Worm (Caenorhabditis elegans): ENCODE measurements around the gene sri-30.

sri-30 gene

DNA sequence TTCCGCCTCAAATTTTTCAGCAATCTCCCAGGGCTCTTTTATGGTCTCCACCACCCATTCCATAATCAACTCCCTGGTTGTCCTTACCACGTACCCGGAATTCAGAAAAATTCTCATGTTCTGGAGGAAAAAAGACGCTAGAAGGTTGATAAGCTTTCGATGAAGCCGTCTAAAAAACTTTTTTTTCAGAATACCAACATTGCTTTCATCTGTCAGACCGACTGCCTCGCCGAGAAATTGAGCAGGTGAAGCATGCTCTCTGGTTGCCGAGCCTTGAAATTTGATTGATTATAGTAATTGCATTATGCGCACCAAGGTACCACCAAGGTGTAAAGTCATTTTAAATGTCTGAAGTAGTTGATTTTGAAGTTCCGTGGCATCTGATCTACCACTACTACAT lies at the start of gene sri-30:
TSS of gene sri-30 (plus strand) at position 301 of the 400 bp plus-strand sequence.
- no peak for TF ChIP-seq egl-27 (tag; optimal IDR thresholded peaks at IDR 0.05)
- no peak for TF ChIP-seq snu-23 (GFP tag; optimal IDR thresholded peaks at IDR 0.05)
- no peak for TF ChIP-seq nhr-90 (tag; optimal IDR thresholded peaks at IDR 0.05; ENCODE audit: poor library complexity)
- no peak for TF ChIP-seq nhr-237 (tag; optimal IDR thresholded peaks at IDR 0.05)
- no peak for TF ChIP-seq lin-13 (GFP tag; optimal IDR thresholded peaks at IDR 0.05)
- TF ChIP-seq efl-3 (GFP tag; optimal IDR thresholded peaks at IDR 0.05): no peak
- no peak for TF ChIP-seq sup-37 (GFP tag; optimal IDR thresholded peaks at IDR 0.05)
- no peak for TF ChIP-seq nhr-28 (tag; optimal IDR thresholded peaks at IDR 0.05)

DNA sequence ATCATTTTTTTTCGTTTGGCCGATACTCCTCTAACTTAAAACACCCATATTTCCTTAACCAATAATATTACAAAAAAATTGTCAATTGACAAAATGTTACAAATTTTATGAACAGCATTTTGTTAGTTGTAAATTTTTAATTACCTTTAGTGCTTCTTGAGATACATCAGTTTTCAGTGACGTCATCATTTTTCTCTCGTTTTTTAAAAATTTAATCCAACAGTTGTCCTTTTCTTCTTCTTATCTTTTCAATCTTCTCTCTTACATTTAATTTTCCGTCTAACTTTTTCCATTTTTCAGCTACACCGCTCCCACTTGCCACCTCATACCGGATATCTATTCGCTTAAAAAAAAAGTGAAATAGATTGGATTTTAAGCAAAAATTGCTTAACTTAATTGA lies 49.3 kb upstream of the sri-30 start, which contains the start of gene lido-8:
TSS of gene lido-8 (plus strand) at position 301 of the 400 bp plus-strand sequence.
- TF ChIP-seq pqm-1 (tag; optimal IDR thresholded peaks at IDR 0.05) (no peak), zip-4 (GFP tag; optimal IDR thresholded peaks at IDR 0.05) (no peak), ceh-90 (tag; optimal IDR thresholded peaks at IDR 0.05) (no peak), lin-14 (GFP tag; optimal IDR thresholded peaks at IDR 0.05) (no peak), egl-13 (tag; optimal IDR thresholded peaks at IDR 0.05) (no peak), F16B12.6 (tag; optimal IDR thresholded peaks at IDR 0.05) (no peak), tlp-1 (tag; optimal IDR thresholded peaks at IDR 0.05) (no peak), ceh-82 (tag; optimal IDR thresholded peaks at IDR 0.05) (no peak), nhr-11 (tag; optimal IDR thresholded peaks at IDR 0.05) (no peak), snu-23 (GFP tag; optimal IDR thresholded peaks at IDR 0.05) (no peak)

DNA sequence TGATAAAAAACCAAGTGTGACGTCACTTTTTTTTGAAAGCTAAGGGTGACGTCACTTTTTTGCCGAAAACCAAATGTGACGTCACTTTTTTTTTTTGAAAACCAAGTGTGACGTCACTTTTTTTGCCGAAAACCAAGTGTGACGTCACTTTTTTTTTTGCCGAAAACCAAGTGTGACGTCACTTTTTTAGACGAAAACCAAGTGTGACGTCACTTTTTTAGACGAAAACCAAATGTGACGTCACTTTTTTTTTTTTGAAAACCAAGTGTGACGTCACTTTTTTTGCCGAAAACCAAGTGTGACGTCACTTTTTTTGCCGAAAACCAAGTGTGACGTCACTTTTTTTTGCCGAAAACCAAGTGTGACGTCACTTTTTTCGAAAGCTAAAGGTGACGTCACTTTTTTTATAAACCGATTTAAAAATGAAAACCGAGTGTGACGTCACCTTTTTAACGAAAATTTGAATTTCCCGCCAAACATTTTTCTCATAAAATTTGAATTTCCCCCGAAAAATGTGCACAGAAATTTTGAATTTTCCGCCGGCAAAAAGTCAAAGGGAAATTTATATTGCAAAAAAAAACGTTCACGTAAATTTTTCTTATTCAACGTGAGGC lies 48.0 kb upstream of the sri-30 start:
- TF ChIP-seq swsn-7 (tag; optimal IDR thresholded peaks at IDR 0.05) (no peak), mef-2 (tag; optimal IDR thresholded peaks at IDR 0.05) (no peak), lin-14 (GFP tag; optimal IDR thresholded peaks at IDR 0.05) (no peak), ceh-8 (GFP tag; optimal IDR thresholded peaks at IDR 0.05) (no peak), rnt-1 (tag; optimal IDR thresholded peaks at IDR 0.05) (no peak), elt-2 (tag; optimal IDR thresholded peaks at IDR 0.05) (no peak), pax-3 (tag; optimal IDR thresholded peaks at IDR 0.05) (no peak), fkh-10 (GFP tag; optimal IDR thresholded peaks at IDR 0.05) (no peak), blmp-1 (tag; optimal IDR thresholded peaks at IDR 0.05) (no peak), snpc-4 (tag; optimal IDR thresholded peaks at IDR 0.05) (no peak), elt-3 (tag; optimal IDR thresholded peaks at IDR 0.05) (no peak), unc-98 (GFP tag; IDR thresholded peaks at IDR 0.05) (no peak), nhr-19 (GFP tag; conservative IDR thresholded peaks at IDR 0.05) (no peak), jun-1 (tag; optimal IDR thresholded peaks at IDR 0.05) (no peak), tbx-2 (tag; optimal IDR thresholded peaks at IDR 0.05) (no peak), mab-9 (GFP tag; IDR thresholded peaks at IDR 0.05) (no peak)

DNA sequence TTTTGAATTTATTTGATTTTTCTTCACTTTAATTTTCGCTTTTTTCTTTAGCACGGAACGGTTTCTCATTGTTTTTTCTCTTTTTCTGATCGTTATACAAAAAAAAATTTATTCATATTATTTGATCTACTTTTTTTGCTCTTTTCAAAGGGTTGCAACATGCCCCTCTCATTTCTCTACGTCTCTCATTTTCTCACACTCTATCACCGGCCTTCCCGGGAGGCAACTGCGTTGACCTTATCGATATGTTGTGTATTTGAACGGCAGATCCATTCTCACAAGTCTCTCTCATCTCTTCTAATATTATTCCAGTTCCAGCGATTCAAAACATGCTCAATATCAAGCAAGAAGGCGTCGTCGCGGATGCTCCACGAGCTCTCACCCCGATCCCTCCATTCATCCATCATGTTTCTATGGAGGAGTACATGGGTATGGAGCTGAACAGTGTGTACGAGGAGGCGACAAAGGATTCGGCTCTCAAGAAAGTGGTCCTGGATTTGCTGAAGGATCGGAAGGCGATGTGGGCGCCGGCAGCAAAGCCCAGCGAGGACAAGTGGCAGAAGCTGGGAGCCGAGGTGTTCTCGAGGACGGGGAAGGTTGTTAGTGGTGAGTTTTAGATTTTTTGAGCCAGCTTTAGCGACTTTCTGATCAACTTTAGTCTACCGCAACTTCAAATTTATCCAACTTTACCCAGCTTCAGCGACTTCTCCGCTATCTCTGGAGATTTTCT lies 45.3 kb upstream of the sri-30 start, which contains the start of gene lido-9:
TSS of gene lido-9 (plus strand) at position 234 of the 730 bp plus-strand sequence.
- TF ChIP-seq Y116A8C.19 (tag; optimal IDR thresholded peaks at IDR 0.05; ENCODE audit: borderline replicate concordance) (no peak), mep-1 (tag; optimal IDR thresholded peaks at IDR 0.05) (no peak), nhr-28 (tag; optimal IDR thresholded peaks at IDR 0.05) (no peak), mab-9 (GFP tag; IDR thresholded peaks at IDR 0.05) (no peak), skn-1 (tag; optimal IDR thresholded peaks at IDR 0.05) (no peak), fkh-8 (tag; optimal IDR thresholded peaks at IDR 0.05) (no peak), C04F5.9 (tag; optimal IDR thresholded peaks at IDR 0.05) (no peak), lir-3 (tag; optimal IDR thresholded peaks at IDR 0.05; ENCODE audit: poor library complexity) (no peak), xbp-1 (tag; optimal IDR thresholded peaks at IDR 0.05) (no peak)

All from whole organism, L1 larva.